Worm (Caenorhabditis elegans): ENCODE measurements around the gene ceh-90.

ce11 chrX:14118762-14119161 lies 38.1 kb downstream of the ceh-90 start:
- no peak for TF ChIP-seq snpc-3.4 (tag; optimal IDR thresholded peaks at IDR 0.05)
- TF ChIP-seq F37B4.10 (GFP tag; IDR thresholded peaks at IDR 0.05): no peak
- TF ChIP-seq zim-3 (tag; optimal IDR thresholded peaks at IDR 0.05): no peak
- TF ChIP-seq xnd-1 (tag; optimal IDR thresholded peaks at IDR 0.05): no peak

Measured in whole organism, young adult.